Fruit fly (Drosophila melanogaster): ENCODE data around the gene CG2767.

DNA sequence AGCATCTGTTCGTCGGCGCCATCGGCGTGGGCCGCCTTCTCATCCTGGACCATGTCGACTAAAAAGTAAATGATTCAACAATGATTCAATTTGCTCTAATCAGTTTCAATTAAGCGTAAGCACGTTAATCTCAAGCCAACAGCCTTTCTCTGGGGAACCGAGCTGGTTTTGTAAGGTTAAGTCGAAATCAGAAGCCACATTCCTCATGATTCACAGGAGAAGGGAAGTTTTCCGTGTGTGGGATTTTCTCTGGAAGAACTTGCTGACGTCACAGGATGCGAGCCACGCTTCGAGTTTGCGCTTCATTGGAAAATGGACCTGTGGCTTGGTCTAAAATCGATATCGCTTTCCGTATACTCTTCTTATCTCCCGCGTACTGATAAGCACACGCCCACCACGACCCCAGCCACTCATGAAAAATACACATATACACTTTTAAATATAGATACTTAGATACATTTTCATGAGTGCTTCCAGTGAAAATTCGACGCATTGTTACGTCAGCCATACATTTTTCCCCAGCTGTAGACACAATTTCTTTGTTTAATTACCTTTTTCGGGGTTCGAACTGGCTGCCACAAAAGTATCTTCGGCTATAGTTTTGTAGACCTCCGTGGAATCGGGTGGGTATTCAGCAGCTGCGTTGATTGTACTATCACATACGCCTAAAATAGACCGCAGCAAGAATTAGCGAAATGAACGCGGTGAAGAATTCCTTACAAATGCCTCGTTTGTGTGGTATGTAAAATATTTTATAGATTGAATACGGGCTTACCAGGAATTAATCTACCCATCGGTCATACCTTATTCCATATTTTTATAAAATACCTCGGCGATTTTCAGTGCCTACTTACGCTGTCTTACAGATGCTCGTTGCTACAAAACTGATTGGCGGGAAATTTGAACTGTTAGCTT lies 30.6 kb downstream of the CG2767 start:
- TF ChIP-seq Pif1A (GFP tag; optimal IDR thresholded peaks at IDR 0.05), result no peak
- TF ChIP-seq CG13204 (GFP tag; optimal IDR thresholded peaks at IDR 0.05), result no peak
- TF ChIP-seq fd96Ca (GFP tag; IDR thresholded peaks at IDR 0.05), result no peak
- no peak for TF ChIP-seq rn (GFP tag; IDR thresholded peaks at IDR 0.05)
- no peak for TF ChIP-seq CG14655 (GFP tag; optimal IDR thresholded peaks at IDR 0.05)
- TF ChIP-seq CG32121 (GFP tag; IDR thresholded peaks at IDR 0.05), result no peak
- TF ChIP-seq CG10348 (GFP tag; IDR thresholded peaks at IDR 0.05), result no peak
- no peak for TF ChIP-seq CG15710 (tag; optimal IDR thresholded peaks at IDR 0.05)
- TF ChIP-seq Pif1B (GFP tag; optimal IDR thresholded peaks at IDR 0.05), result no peak
- TF ChIP-seq CG9948 (tag; optimal IDR thresholded peaks at IDR 0.05), result no peak
- TF ChIP-seq EcR (GFP tag; optimal IDR thresholded peaks at IDR 0.05), result no peak
- no peak for TF ChIP-seq CG8301 (tag; optimal IDR thresholded peaks at IDR 0.05)
